Fruit fly (Drosophila melanogaster) whole organism, adult: ENCODE results near the gene deltaCOP.

Source experiments
- CG11617 ChIP-seq: fragments of 200-800 bp; sonication (Bioruptor generic); optimal IDR thresholded peaks from 2 replicates; lab custom pipeline; 2017; ENCODE audit warnings: mild to moderate bottlenecking, missing biosample characterization, missing genetic modification reagents, missing genetic modification characterization
- CG1620 ChIP-seq: fragments of 200-800 bp; sonication (Bioruptor generic); optimal IDR thresholded peaks from 2 replicates; lab custom pipeline; 2016; ENCODE audit warnings: missing biosample characterization, missing genetic modification characterization
- CG33017 ChIP-seq: fragments of 200-800 bp; sonication (Bioruptor generic); optimal IDR thresholded peaks from 2 replicates; lab custom pipeline; 2018; ENCODE audit warnings: missing biosample characterization, mild to moderate bottlenecking, missing genetic modification characterization, moderate library complexity
- CG5204 ChIP-seq: fragments of 200-800 bp; sonication (Bioruptor generic); optimal IDR thresholded peaks from 2 replicates; lab custom pipeline; 2016; ENCODE audit warnings: missing biosample characterization, missing genetic modification characterization
- Clk ChIP-seq: fragments of 200-800 bp; sonication (Bioruptor generic); optimal IDR thresholded peaks from 2 replicates; lab custom pipeline; 2017; ENCODE audit warnings: missing biosample characterization, missing genetic modification characterization
- Mnt ChIP-seq: fragments of 200-800 bp; sonication (Bioruptor generic); optimal IDR thresholded peaks from 2 replicates; lab custom pipeline; 2016; ENCODE audit warnings: missing biosample characterization, mild to moderate bottlenecking, missing genetic modification characterization
- cnc ChIP-seq, 2 experiments: fragments of >200 bp; optimal IDR thresholded peaks; 2 replicates each; lab custom pipeline; 2017
- kay ChIP-seq: fragments of 200-800 bp; sonication (Bioruptor generic); peaks from one replicate; lab custom pipeline; 2016; ENCODE audit warnings: missing biosample characterization, missing genetic modification characterization, borderline replicate concordance

DNA sequence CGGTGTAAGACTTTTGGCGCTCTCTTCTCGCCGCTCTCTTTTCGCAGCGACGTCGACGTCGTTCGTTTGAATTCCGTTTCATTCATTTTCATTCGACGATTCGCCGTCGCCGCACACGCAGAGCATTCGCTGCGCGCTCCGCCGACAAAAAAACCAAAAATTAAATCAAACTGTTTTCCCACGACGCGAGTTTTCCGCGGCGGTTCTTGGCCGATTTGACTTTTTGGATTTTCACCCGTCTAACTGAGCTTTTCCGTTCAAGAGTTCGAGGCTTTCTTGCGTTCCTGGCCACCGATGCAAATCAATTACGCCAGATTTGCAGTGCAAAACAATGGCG, 30.4 kb downstream of the deltaCOP start:
- no peak for TF ChIP-seq kay (GFP tag; lab: Kevin White, UChicago)
- no peak for TF ChIP-seq CG5204 (GFP tag; lab: Kevin White, UChicago)
- peak; percentile 79 for TF ChIP-seq CG11617 (GFP tag; lab: Kevin White, UChicago)
- TF ChIP-seq Clk (GFP tag; lab: Kevin White, UChicago), result no peak
- no peak for TF ChIP-seq CG33017 (tag; lab: Kevin White, UChicago)
- TF ChIP-seq Mnt (GFP tag; lab: Kevin White, UChicago), result no peak
- TF ChIP-seq CG1620 (GFP tag; lab: Kevin White, UChicago), result no peak
- TF ChIP-seq cnc (optimal IDR thresholded peaks at IDR 0.05; lab: Kevin White, UChicago), result no peak
